Comparison of ENCODE assay signal across 1 fruit fly cellular context in the genomic region with DNA sequence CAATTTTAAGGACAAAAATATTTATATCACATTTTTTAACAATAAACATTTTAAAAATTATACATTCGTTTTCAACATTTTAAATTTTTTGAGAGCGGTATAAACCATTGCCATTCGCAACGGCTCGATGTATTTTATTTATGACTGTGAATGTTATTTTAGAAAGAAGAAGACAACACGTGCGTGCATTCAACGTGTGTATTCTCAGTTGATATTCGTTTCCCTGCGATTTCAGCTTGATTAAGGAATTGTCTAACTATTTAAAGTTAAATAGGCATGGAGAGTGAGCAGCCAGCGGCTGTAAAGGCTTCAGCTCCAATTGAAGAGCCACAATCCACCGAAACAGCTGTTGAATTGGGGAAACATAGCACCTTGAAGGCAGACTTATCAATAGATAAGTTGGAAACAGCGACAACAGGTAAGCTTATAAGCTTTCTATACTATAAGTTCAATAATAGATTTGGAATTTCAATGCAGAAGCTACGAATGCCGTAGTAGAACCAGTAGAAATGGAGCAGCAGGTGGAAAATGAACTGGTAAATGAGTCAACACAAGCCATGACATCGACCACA.
TF ChIP-seq lines count a peak whose summit lies in the region.

Gene CG10341, plus strand, starts transcription at position 156 of the 572 bp plus-strand sequence.

TF ChIP-seq in whole organism, embryonic, 481 proteins besides CTCF, POLR2A, EP300 and RAD21 (continued from another document):
- TF ChIP-seq grau (tag; optimal IDR thresholded peaks at IDR 0.05; lab: Kevin White, UChicago) (peak; percentile 7), CG4617 (GFP tag; optimal IDR thresholded peaks at IDR 0.05; lab: Kevin White, UChicago; ENCODE audit: borderline replicate concordance) (peak; percentile 34), cad (GFP tag; optimal IDR thresholded peaks at IDR 0.05; lab: Kevin White, UChicago) (no peak), CG10267 (tag; optimal IDR thresholded peaks at IDR 0.05; lab: Kevin White, UChicago) (peak; percentile 8), MBD-R2 (GFP tag; IDR thresholded peaks at IDR 0.05; lab: Robert Waterston, UW) (peak; percentile 73), kay (GFP tag; optimal IDR thresholded peaks at IDR 0.05; lab: Kevin White, UChicago) (no peak), lbe (GFP tag; optimal IDR thresholded peaks at IDR 0.05; lab: Kevin White, UChicago) (peak; percentile 20), E2f2 (GFP tag; IDR thresholded peaks at IDR 0.05; lab: Robert Waterston, UW) (peak; percentile 88), D (optimal IDR thresholded peaks at IDR 0.05; lab: Kevin White, UChicago) (no peak), D (GFP tag; optimal IDR thresholded peaks at IDR 0.05; lab: Kevin White, UChicago) (no peak), Pdp1 (GFP tag; optimal IDR thresholded peaks at IDR 0.05; lab: Kevin White, UChicago) (peak in 1 of 2 experiments; percentile 3), dm (GFP tag; optimal IDR thresholded peaks at IDR 0.05; lab: Kevin White, UChicago) (peak; percentile 95), jigr1 (GFP tag; IDR thresholded peaks at IDR 0.05; lab: Robert Waterston, UW) (no peak), HmgZ (tag; optimal IDR thresholded peaks at IDR 0.05; lab: Kevin White, UChicago) (peak; percentile 14), Max (GFP tag; optimal IDR thresholded peaks at IDR 0.05; lab: Kevin White, UChicago) (peak; percentile 84), YL-1 (GFP tag; optimal IDR thresholded peaks at IDR 0.05; lab: Kevin White, UChicago) (peak; percentile 75), phol (tag; optimal IDR thresholded peaks at IDR 0.05; lab: Kevin White, UChicago) (peak; percentile 12), CG17829 (tag; optimal IDR thresholded peaks at IDR 0.05; lab: Kevin White, UChicago) (peak; percentile 16), gfzf (GFP tag; optimal IDR thresholded peaks at IDR 0.05; lab: Kevin White, UChicago) (peak; percentile 3)
